Fruit fly (Drosophila melanogaster) whole organism, embryonic: ENCODE data around the gene TfIIA-S.

Source experiments
- Ada2b ChIP-seq: fragments of 200-800 bp; sonication (Bioruptor generic); IDR thresholded peaks from 2 replicates; pipeline ENCODE4 v1.3.6; 2022; ENCODE audit warnings: missing biosample characterization, missing genetic modification characterization
- CG10321 ChIP-seq: fragments of 200-800 bp; sonication (Bioruptor generic); IDR thresholded peaks from 2 replicates; pipeline ENCODE4 v1.3.6; 2022; ENCODE audit warnings: missing biosample characterization, missing genetic modification characterization
- CG12071 ChIP-seq: fragments of 200-800 bp; sonication (Bioruptor generic); optimal IDR thresholded peaks from 3 replicates; lab custom pipeline; 2018; ENCODE audit warnings: missing biosample characterization, mild to moderate bottlenecking, missing genetic modification characterization
- CG12155 ChIP-seq: fragments of 200-800 bp; sonication (Bioruptor generic); optimal IDR thresholded peaks from 3 replicates; lab custom pipeline; 2016; ENCODE audit warnings: missing biosample characterization, missing genetic modification characterization
- CG1233 ChIP-seq: fragments of 200-800 bp; sonication (Bioruptor generic); optimal IDR thresholded peaks from 4 replicates; lab custom pipeline; 2018; ENCODE audit warnings: missing biosample characterization, mild to moderate bottlenecking, missing genetic modification characterization
- CG14014 ChIP-seq: fragments of 200-800 bp; sonication (Bioruptor generic); IDR thresholded peaks from 2 replicates; pipeline ENCODE4 v1.3.6; 2022; ENCODE audit warnings: missing biosample characterization, missing genetic modification characterization
- CG15269 ChIP-seq: fragments of 200-800 bp; sonication (Bioruptor generic); optimal IDR thresholded peaks from 2 replicates; lab custom pipeline; 2018; ENCODE audit warnings: missing biosample characterization, mild to moderate bottlenecking, missing genetic modification characterization, moderate library complexity
- CG16779 ChIP-seq: fragments of 200-800 bp; sonication (Bioruptor generic); IDR thresholded peaks from 2 replicates; pipeline ENCODE4 v1.3.6; 2022; ENCODE audit warnings: missing biosample characterization, missing genetic modification characterization
- CG16815 ChIP-seq: fragments of 200-800 bp; sonication (Bioruptor generic); optimal IDR thresholded peaks from 3 replicates; lab custom pipeline; 2017; ENCODE audit warnings: missing biosample characterization, mild to moderate bottlenecking, missing genetic modification characterization
- CG17186 ChIP-seq: fragments of 200-800 bp; sonication (Bioruptor generic); optimal IDR thresholded peaks from 3 replicates; lab custom pipeline; 2017; ENCODE audit warnings: missing biosample characterization, missing genetic modification reagents, missing genetic modification characterization
- CG2120 ChIP-seq: fragments of 200-800 bp; sonication (Bioruptor generic); optimal IDR thresholded peaks from 3 replicates; lab custom pipeline; 2016; ENCODE audit warnings: missing biosample characterization, missing genetic modification characterization
- CG2889 ChIP-seq: fragments of 200-800 bp; sonication (Bioruptor generic); IDR thresholded peaks from 3 replicates; pipeline ENCODE4 v1.3.6; 2022; ENCODE audit warnings: missing biosample characterization, missing genetic modification characterization
- CG31365 ChIP-seq: fragments of 200-800 bp; sonication (Bioruptor generic); optimal IDR thresholded peaks from 2 replicates; lab custom pipeline; 2018; ENCODE audit warnings: missing biosample characterization, mild to moderate bottlenecking, missing genetic modification characterization
- CG3163 ChIP-seq: fragments of 200-800 bp; sonication (Bioruptor generic); optimal IDR thresholded peaks from 3 replicates; lab custom pipeline; 2016; ENCODE audit warnings: missing biosample characterization, missing genetic modification characterization
- CG3281 ChIP-seq: fragments of 200-800 bp; sonication (Bioruptor generic); optimal IDR thresholded peaks from 3 replicates; lab custom pipeline; 2017; ENCODE audit warnings: missing biosample characterization, mild to moderate bottlenecking, missing genetic modification characterization
- CG34422 ChIP-seq: fragments of 200-800 bp; sonication (Bioruptor generic); IDR thresholded peaks from 3 replicates; pipeline ENCODE4 v1.3.6; 2022; ENCODE audit warnings: missing biosample characterization, missing genetic modification characterization
- CG3838 ChIP-seq: fragments of 200-800 bp; sonication (Bioruptor generic); optimal IDR thresholded peaks from 3 replicates; lab custom pipeline; 2016; ENCODE audit warnings: missing biosample characterization, missing genetic modification characterization
- CG3847 ChIP-seq: fragments of 200-800 bp; sonication (Bioruptor generic); IDR thresholded peaks from 2 replicates; pipeline ENCODE4 v1.3.6; 2022; ENCODE audit warnings: missing biosample characterization, missing genetic modification characterization
- CG43689 ChIP-seq: fragments of 200-800 bp; sonication (Bioruptor generic); IDR thresholded peaks from 2 replicates; pipeline ENCODE4 v1.3.6; 2022; ENCODE audit warnings: missing biosample characterization, missing genetic modification characterization
- CG4820 ChIP-seq: fragments of 200-800 bp; sonication (Bioruptor generic); optimal IDR thresholded peaks from 3 replicates; lab custom pipeline; 2016; ENCODE audit warnings: missing biosample characterization, missing genetic modification characterization
- CG6813 ChIP-seq: fragments of 200-800 bp; sonication (Bioruptor generic); optimal IDR thresholded peaks from 2 replicates; lab custom pipeline; 2017; ENCODE audit warnings: missing biosample characterization, missing genetic modification characterization, mild to moderate bottlenecking, moderate library complexity, missing genetic modification reagents
- CG7372 ChIP-seq: fragments of 200-800 bp; sonication (Bioruptor generic); IDR thresholded peaks from 2 replicates; pipeline ENCODE4 v1.3.6; 2022; ENCODE audit warnings: missing biosample characterization, missing genetic modification characterization
- CG8281 ChIP-seq: fragments of 200-800 bp; sonication (Bioruptor generic); optimal IDR thresholded peaks from 2 replicates; lab custom pipeline; 2018; ENCODE audit warnings: missing biosample characterization, mild to moderate bottlenecking, missing genetic modification characterization, moderate library complexity
- CG9437 ChIP-seq: fragments of 200-800 bp; sonication (Bioruptor generic); optimal IDR thresholded peaks from 2 replicates; lab custom pipeline; 2018; ENCODE audit warnings: missing biosample characterization, mild to moderate bottlenecking, missing genetic modification characterization
- CG9727 ChIP-seq: fragments of 200-800 bp; sonication (Bioruptor generic); optimal IDR thresholded peaks from 3 replicates; lab custom pipeline; 2017; ENCODE audit warnings: missing biosample characterization, mild to moderate bottlenecking, missing genetic modification characterization
- NC2β ChIP-seq: fragments of 200-800 bp; sonication (Bioruptor generic); optimal IDR thresholded peaks from 2 replicates; lab custom pipeline; 2016; ENCODE audit warnings: missing biosample characterization, missing genetic modification characterization
- Six4 ChIP-seq: fragments of 200-800 bp; sonication (Bioruptor generic); optimal IDR thresholded peaks from 2 replicates; lab custom pipeline; 2016; ENCODE audit warnings: missing biosample characterization, missing genetic modification characterization
- Xrp1 ChIP-seq: fragments of 200-800 bp; sonication (Bioruptor generic); IDR thresholded peaks from 2 replicates; pipeline ENCODE4 v1.3.6; 2022; ENCODE audit warnings: missing biosample characterization, missing genetic modification characterization
- ash1 ChIP-seq: fragments of 200-800 bp; sonication (Bioruptor generic); optimal IDR thresholded peaks from 2 replicates; lab custom pipeline; 2018; ENCODE audit warnings: missing biosample characterization, mild to moderate bottlenecking, missing genetic modification characterization
- br ChIP-seq: fragments of >200 bp; optimal IDR thresholded peaks from 2 replicates; lab custom pipeline; 2017
- cas ChIP-seq: fragments of 200-800 bp; sonication (Bioruptor generic); IDR thresholded peaks from 2 replicates; pipeline ENCODE4 v1.3.6; 2022; ENCODE audit warnings: missing biosample characterization, missing genetic modification characterization
- caup ChIP-seq: fragments of 200-800 bp; sonication (Bioruptor generic); optimal IDR thresholded peaks from 3 replicates; lab custom pipeline; 2017; ENCODE audit warnings: missing biosample characterization, mild to moderate bottlenecking, missing genetic modification characterization, moderate library complexity; ENCODE audit not compliant: severe bottlenecking
- chinmo ChIP-seq: fragments of 200-800 bp; sonication (Bioruptor generic); IDR thresholded peaks from 4 replicates; pipeline ENCODE4 v1.3.6; 2022; ENCODE audit warnings: missing biosample characterization, missing genetic modification characterization; ENCODE audit not compliant: partially characterized antibody
- dpn ChIP-seq, 2 experiments: fragments of 200-800 bp; sonication (Bioruptor generic); optimal IDR thresholded peaks; 3 replicates each; lab custom pipeline; 2016; ENCODE audit warnings: missing biosample characterization in 2 of 2, missing genetic modification characterization in 2 of 2
- gem ChIP-seq: fragments of 200-800 bp; sonication (Bioruptor generic); optimal IDR thresholded peaks from 2 replicates; lab custom pipeline; 2019; ENCODE audit warnings: missing biosample characterization, mild to moderate bottlenecking, missing genetic modification characterization, moderate library complexity
- kah ChIP-seq: fragments of 200-800 bp; sonication (Bioruptor generic); optimal IDR thresholded peaks from 2 replicates; lab custom pipeline; 2018; ENCODE audit warnings: missing biosample characterization, mild to moderate bottlenecking, missing genetic modification characterization
- lov ChIP-seq, 2 experiments: fragments of 200-800 bp in 1 of 2; fragments of >200 bp in 1 of 2; sonication (Bioruptor generic) in 1 of 2; IDR thresholded peaks in 1 of 2; optimal IDR thresholded peaks in 1 of 2; 2 replicates in 1 of 2; 3 replicates in 1 of 2; pipeline versions ENCODE4 v1.3.6 to Lab custom; 2017 to 2022; ENCODE audit warnings: missing biosample characterization in 1 of 2, missing genetic modification characterization in 1 of 2
- mirr ChIP-seq: fragments of 200-800 bp; sonication (Bioruptor generic); optimal IDR thresholded peaks from 3 replicates; lab custom pipeline; 2018; ENCODE audit warnings: missing biosample characterization, mild to moderate bottlenecking, missing genetic modification characterization
- pb ChIP-seq: fragments of 200-800 bp; sonication (Bioruptor generic); optimal IDR thresholded peaks from 3 replicates; lab custom pipeline; 2016; ENCODE audit warnings: missing biosample characterization, missing genetic modification characterization
- ro ChIP-seq: fragments of 200-800 bp; sonication (Bioruptor generic); IDR thresholded peaks from 2 replicates; pipeline ENCODE4 v1.3.6; 2022; ENCODE audit warnings: missing biosample characterization, missing genetic modification characterization
- sc ChIP-seq, 3 experiments: fragments of >200 bp in 2 of 3; fragments of 200-800 bp in 1 of 3; sonication (Bioruptor generic) in 1 of 3; optimal IDR thresholded peaks; 2 replicates in 2 of 3; 3 replicates in 1 of 3; lab custom pipeline; 2017; ENCODE audit warnings: mild to moderate bottlenecking in 1 of 3, missing biosample characterization in 1 of 3, missing genetic modification characterization in 1 of 3, missing genetic modification reagents in 1 of 3
- sd ChIP-seq: fragments of 200-800 bp; sonication (Bioruptor generic); optimal IDR thresholded peaks from 3 replicates; lab custom pipeline; 2018; ENCODE audit warnings: missing biosample characterization, mild to moderate bottlenecking, missing genetic modification characterization, moderate library complexity
- sens-2 ChIP-seq: fragments of 200-800 bp; sonication (Bioruptor generic); IDR thresholded peaks from 2 replicates; pipeline ENCODE4 v1.3.6; 2022; ENCODE audit warnings: missing biosample characterization, missing genetic modification characterization
- shn ChIP-seq: fragments of 200-800 bp; sonication (Bioruptor generic); optimal IDR thresholded peaks from 3 replicates; lab custom pipeline; 2016; ENCODE audit warnings: missing biosample characterization, missing genetic modification characterization
- sisA ChIP-seq: fragments of 200-800 bp; sonication (Bioruptor generic); IDR thresholded peaks from 2 replicates; pipeline ENCODE4 v1.3.6; 2022; ENCODE audit warnings: missing biosample characterization, missing genetic modification characterization
- slp2 ChIP-seq: fragments of 200-800 bp; sonication (Bioruptor generic); optimal IDR thresholded peaks from 2 replicates; lab custom pipeline; 2016; ENCODE audit warnings: missing biosample characterization, missing genetic modification characterization
- tgo ChIP-seq: fragments of 200-800 bp; sonication (Bioruptor generic); IDR thresholded peaks from 3 replicates; pipeline ENCODE4 v1.3.6; 2022; ENCODE audit warnings: missing biosample characterization, missing genetic modification characterization
- wor ChIP-seq: fragments of 200-800 bp; sonication (Bioruptor generic); IDR thresholded peaks from 2 replicates; pipeline ENCODE4 v1.3.6; 2022; ENCODE audit warnings: missing biosample characterization, missing genetic modification characterization
- zfh2 ChIP-seq: fragments of 200-800 bp; sonication (Bioruptor generic); optimal IDR thresholded peaks from 2 replicates; lab custom pipeline; 2016; ENCODE audit warnings: missing biosample characterization, missing genetic modification characterization

Gene TfIIA-S

dm6 chr3R:23920874-23921539, 30.1 kb upstream of the TfIIA-S start (continued):
- TF ChIP-seq Six4 (GFP tag; lab: Kevin White, UChicago) (no peak), CG10321 (GFP tag; lab: Robert Waterston, UW) (0 out of 2 replicates have a peak, but pooled peaks have one; percentile 9), ro (no peak), CG16779 (peak; percentile 75), ash1 (GFP tag; lab: Kevin White, UChicago) (peak; percentile 34), caup (GFP tag; lab: Kevin White, UChicago) (peak; percentile 76), CG7372 (peak; percentile 29; the same call in 1 of the 2 replicates), CG3838 (GFP tag; lab: Kevin White, UChicago) (no peak), br (lab: Kevin White, UChicago) (no peak), CG4820 (GFP tag; lab: Kevin White, UChicago) (peak; percentile 88), kah (GFP tag; lab: Kevin White, UChicago) (no peak), CG12155 (GFP tag; lab: Kevin White, UChicago) (no peak), CG43689 (GFP tag; lab: Robert Waterston, UW) (no peak), CG3163 (GFP tag; lab: Kevin White, UChicago) (peak; percentile 9), CG17186 (GFP tag; lab: Kevin White, UChicago) (no peak), slp2 (no peak), pb (peak; percentile 77), CG15269 (tag; lab: Kevin White, UChicago) (peak; percentile 43), sisA (GFP tag; lab: Robert Waterston, UW) (0 out of 2 replicates have a peak, but pooled peaks have one; percentile 24), CG3281 (peak; percentile 54), mirr (peak; percentile 87), CG12071 (GFP tag; lab: Kevin White, UChicago) (peak; percentile 52), CG31365 (peak; percentile 28), sd (peak; percentile 46), NC2β (peak; percentile 7), gem (tag; lab: Kevin White, UChicago) (peak; percentile 39), CG34422 (GFP tag; lab: Robert Waterston, UW) (peak; percentile 62; the same call in 1 of the 3 replicates), wor (GFP tag; lab: Robert Waterston, UW) (no peak), CG2120 (GFP tag; lab: Kevin White, UChicago) (peak; percentile 76), CG16815 (GFP tag; lab: Kevin White, UChicago) (no peak), CG14014 (GFP tag; lab: Robert Waterston, UW) (peak; percentile 79), CG9727 (GFP tag; lab: Kevin White, UChicago) (peak; percentile 24), CG2889 (GFP tag; lab: Robert Waterston, UW) (no peak), CG9437 (GFP tag; lab: Kevin White, UChicago) (no peak), sens-2 (no peak), tgo (GFP tag; lab: Robert Waterston, UW) (peak; percentile 55), dpn (GFP tag; optimal IDR thresholded peaks at IDR 0.05; lab: Kevin White, UChicago) (peak in 1 of 2 experiments; percentile 25), chinmo (GFP tag; lab: Robert Waterston, UW) (peak; percentile 88; the same call in 3 of the 4 replicates), cas (0 out of 2 replicates have a peak, but pooled peaks have one; percentile 40), CG3847 (GFP tag; lab: Robert Waterston, UW) (peak; percentile 57), CG6813 (GFP tag; lab: Kevin White, UChicago) (no peak), lov (optimal IDR thresholded peaks at IDR 0.05; lab: Kevin White, UChicago) (no peak), lov (GFP tag; IDR thresholded peaks at IDR 0.05; lab: Robert Waterston, UW) (no peak), CG8281 (no peak), shn (GFP tag; lab: Kevin White, UChicago) (peak; percentile 55), zfh2 (GFP tag; lab: Kevin White, UChicago) (peak; percentile 74), sc (optimal IDR thresholded peaks at IDR 0.05; lab: Kevin White, UChicago) (no peak), sc (GFP tag; optimal IDR thresholded peaks at IDR 0.05; lab: Kevin White, UChicago) (no peak), Xrp1 (GFP tag; lab: Robert Waterston, UW) (peak; percentile 27; the same call in 1 of the 2 replicates), CG1233 (GFP tag; lab: Kevin White, UChicago) (peak; percentile 20), Ada2b (GFP tag; lab: Robert Waterston, UW) (0 out of 2 replicates have a peak, but pooled peaks have one; percentile 13)
